Worm (Caenorhabditis elegans) whole organism, early embryonic: Measurements from ENCODE around the gene K09C8.2.

Experiments used
- B0310.2 ChIP-seq: sonication (generic microtip); optimal IDR thresholded peaks from 2 replicates; lab custom pipeline; 2016; ENCODE audit warnings: mild to moderate bottlenecking, missing genetic modification characterization, missing compliant biosample characterization
- F13C5.2 ChIP-seq: sonication (generic microtip); optimal IDR thresholded peaks from 2 replicates; lab custom pipeline; 2017; ENCODE audit warnings: mild to moderate bottlenecking, missing genetic modification characterization, inconsistent platforms, missing compliant biosample characterization
- ama-1 ChIP-seq: fragments of 150-350 bp; optimal IDR thresholded peaks from 2 replicates; lab custom pipeline; 2014
- ceh-36 ChIP-seq: sonication (generic microtip); optimal IDR thresholded peaks from 2 replicates; lab custom pipeline; 2016; ENCODE audit warnings: missing genetic modification characterization, inconsistent platforms, missing compliant biosample characterization
- flt-1 ChIP-seq: fragments of 200-800 bp; sonication (Bioruptor generic); IDR thresholded peaks from 2 replicates; pipeline ENCODE4 v1.3.6; 2022; ENCODE audit warnings: missing genetic modification characterization, missing compliant biosample characterization
- hmg-4 ChIP-seq: fragments of 200-800 bp; sonication (Bioruptor generic); optimal IDR thresholded peaks from 2 replicates; lab custom pipeline; 2018; ENCODE audit warnings: mild to moderate bottlenecking, missing genetic modification characterization, missing compliant biosample characterization
- pes-1 ChIP-seq: fragments of 200-800 bp; sonication (Bioruptor generic); IDR thresholded peaks from 2 replicates; pipeline ENCODE4 v1.3.6; 2022; ENCODE audit warnings: missing genetic modification reagents, missing genetic modification characterization, missing compliant biosample characterization
- sea-1 ChIP-seq: fragments of 200-800 bp; sonication (Bioruptor generic); conservative IDR thresholded peaks from 2 replicates; pipeline ENCODE4 v1.3.6; 2022; ENCODE audit warnings: missing genetic modification characterization, missing compliant biosample characterization
- tbx-37 ChIP-seq: fragments of 200-800 bp; sonication (Bioruptor generic); conservative IDR thresholded peaks from 2 replicates; pipeline ENCODE4 v1.3.6; 2022; ENCODE audit warnings: missing genetic modification reagents, missing genetic modification characterization, missing compliant biosample characterization

DNA sequence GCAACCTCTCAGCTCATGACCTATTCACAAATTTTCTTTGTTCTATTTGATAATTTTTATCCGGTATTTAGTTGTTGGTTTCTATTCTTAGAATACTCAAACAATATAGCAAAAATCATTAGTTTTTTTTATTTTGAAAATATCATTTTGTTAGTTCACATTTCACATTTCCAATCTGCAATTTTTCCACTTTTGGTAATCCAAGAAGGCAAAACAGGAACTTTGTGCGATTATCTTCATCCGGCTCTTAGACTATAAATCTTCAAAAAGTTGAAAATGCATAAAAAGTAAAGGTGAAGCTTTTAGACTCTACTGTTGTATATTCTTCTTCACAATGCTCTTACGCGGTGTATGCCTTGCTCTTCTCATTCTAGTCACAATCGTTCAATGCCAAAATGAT, 809 bp upstream of the K09C8.2 start, which contains the start of gene nlp-19:
- TF ChIP-seq sea-1 (GFP tag; lab: Robert Waterston, UW) (no peak), F13C5.2 (tag; lab: Kevin White, UChicago) (no peak), ama-1 (lab: Kevin White, UChicago) (no peak), flt-1 (no peak), tbx-37 (GFP tag; lab: Robert Waterston, UW) (no peak), B0310.2 (tag; lab: Kevin White, UChicago) (no peak), pes-1 (GFP tag; lab: Robert Waterston, UW) (no peak), ceh-36 (tag; lab: Kevin White, UChicago) (no peak), hmg-4 (GFP tag; lab: Kevin White, UChicago) (no peak)
